Fruit fly (Drosophila melanogaster): ENCODE data around the gene net.

The net gene

dm6 chr2L:102161-102761, 15.1 kb upstream of the net start, which contains the start of gene Creld:
Gene Creld, plus strand, starts transcription at chr2L:102380.
- no peak for TF ChIP-seq rn (GFP tag; IDR thresholded peaks at IDR 0.05)
- no peak for TF ChIP-seq CG9948 (tag; optimal IDR thresholded peaks at IDR 0.05)

- no peak for TF ChIP-seq CG13204 (GFP tag; optimal IDR thresholded peaks at IDR 0.05)
- TF ChIP-seq Snoo (tag; optimal IDR thresholded peaks at IDR 0.05) = no peak
- no peak for TF ChIP-seq CG10348 (GFP tag; IDR thresholded peaks at IDR 0.05)
- TF ChIP-seq fd96Ca (GFP tag; IDR thresholded peaks at IDR 0.05) = no peak
- no peak for TF ChIP-seq CG32121 (GFP tag; IDR thresholded peaks at IDR 0.05)
- no peak for TF ChIP-seq CG8301 (tag; optimal IDR thresholded peaks at IDR 0.05)
- TF ChIP-seq CG8159 (tag; optimal IDR thresholded peaks at IDR 0.05) = no peak
- TF ChIP-seq Pif1B (GFP tag; optimal IDR thresholded peaks at IDR 0.05) = no peak
- TF ChIP-seq Pif1A (GFP tag; optimal IDR thresholded peaks at IDR 0.05) = no peak
- no peak for TF ChIP-seq CG12605 (GFP tag; IDR thresholded peaks at IDR 0.05)
These were observed 7.5 kb upstream of the net start, which contains the start of gene Zir for dm6 chr2L:94639-95059. Gene Zir, plus strand, starts transcription at chr2L:94739.

dm6 chr2L:94096-94495, 6.9 kb upstream of the net start:
- TF ChIP-seq CG4496 (GFP tag; IDR thresholded peaks at IDR 0.05) = no peak
- no peak for TF ChIP-seq EcR (GFP tag; optimal IDR thresholded peaks at IDR 0.05)
- peak; percentile 20; the same call in 1 of the 2 replicates for TF ChIP-seq CG32121 (GFP tag; IDR thresholded peaks at IDR 0.05)
- no peak for TF ChIP-seq Pif1A (GFP tag; optimal IDR thresholded peaks at IDR 0.05)
- TF ChIP-seq CG8301 (tag; optimal IDR thresholded peaks at IDR 0.05) = no peak

dm6 chr2L:92993-93392, 5.8 kb upstream of the net start:
- TF ChIP-seq D1 (tag; optimal IDR thresholded peaks at IDR 0.05) (no peak), fd96Ca (GFP tag; IDR thresholded peaks at IDR 0.05) (0 out of 3 replicates have a peak, but pooled peaks have one; percentile 27), CG8159 (tag; optimal IDR thresholded peaks at IDR 0.05) (no peak), Pif1B (GFP tag; optimal IDR thresholded peaks at IDR 0.05) (no peak), Ets98B (GFP tag; IDR thresholded peaks at IDR 0.05) (peak; percentile 54; the same call in 1 of the 2 replicates), CG8301 (tag; optimal IDR thresholded peaks at IDR 0.05) (no peak)

dm6 chr2L:91830-92229, 4.6 kb upstream of the net start:
- TF ChIP-seq CG34367 (tag; optimal IDR thresholded peaks at IDR 0.05) (peak; percentile 87), EcR (GFP tag; optimal IDR thresholded peaks at IDR 0.05) (peak; percentile 44), Pif1A (GFP tag; optimal IDR thresholded peaks at IDR 0.05) (peak; percentile 81), CG15710 (tag; optimal IDR thresholded peaks at IDR 0.05) (peak; percentile 90), Pif1B (GFP tag; optimal IDR thresholded peaks at IDR 0.05) (peak; percentile 87), CG32121 (GFP tag; IDR thresholded peaks at IDR 0.05) (no peak), gl (tag; optimal IDR thresholded peaks at IDR 0.05) (peak; percentile 82), CG17806 (tag; optimal IDR thresholded peaks at IDR 0.05) (peak; percentile 87), CG8301 (tag; optimal IDR thresholded peaks at IDR 0.05) (peak; percentile 86), CG4496 (GFP tag; IDR thresholded peaks at IDR 0.05) (peak; percentile 80), D1 (tag; optimal IDR thresholded peaks at IDR 0.05) (peak; percentile 57), CG14655 (GFP tag; optimal IDR thresholded peaks at IDR 0.05) (peak; percentile 90), Snoo (tag; optimal IDR thresholded peaks at IDR 0.05) (peak; percentile 71), CG10348 (GFP tag; IDR thresholded peaks at IDR 0.05) (no peak), CG8159 (tag; optimal IDR thresholded peaks at IDR 0.05) (peak; percentile 87), rn (GFP tag; IDR thresholded peaks at IDR 0.05) (no peak), fd96Ca (GFP tag; IDR thresholded peaks at IDR 0.05) (no peak; the same call in 2 of the 3 replicates), Ets98B (GFP tag; IDR thresholded peaks at IDR 0.05) (peak; percentile 43; the same call in 1 of the 2 replicates), CG9948 (tag; optimal IDR thresholded peaks at IDR 0.05) (peak; percentile 78), CG12605 (GFP tag; IDR thresholded peaks at IDR 0.05) (no peak), CG13204 (GFP tag; optimal IDR thresholded peaks at IDR 0.05) (no peak)

- no peak for TF ChIP-seq CG8301 (tag; optimal IDR thresholded peaks at IDR 0.05)
- no peak for TF ChIP-seq CG8159 (tag; optimal IDR thresholded peaks at IDR 0.05)
These were observed 4.1 kb upstream of the net start for dm6 chr2L:91333-91732.

- TF ChIP-seq CG8159 (tag; optimal IDR thresholded peaks at IDR 0.05) (no peak), CG17806 (tag; optimal IDR thresholded peaks at IDR 0.05) (no peak), CG10348 (GFP tag; IDR thresholded peaks at IDR 0.05) (no peak), CG4496 (GFP tag; IDR thresholded peaks at IDR 0.05) (no peak), D1 (tag; optimal IDR thresholded peaks at IDR 0.05) (no peak), CG15710 (tag; optimal IDR thresholded peaks at IDR 0.05) (no peak), CG13204 (GFP tag; optimal IDR thresholded peaks at IDR 0.05) (no peak), CG14655 (GFP tag; optimal IDR thresholded peaks at IDR 0.05) (no peak), Snoo (tag; optimal IDR thresholded peaks at IDR 0.05) (no peak)
These were observed 2.9 kb upstream of the net start for dm6 chr2L:90081-90480.
